Worm (Caenorhabditis elegans) whole organism, late embryonic: ENCODE measurements around the gene ifd-1.

Experiments
- ama-1 ChIP-seq: fragments of 150-350 bp; optimal IDR thresholded peaks from 2 replicates; lab custom pipeline; 2014
- dve-1 ChIP-seq: sonication (generic microtip); optimal IDR thresholded peaks from 2 replicates; lab custom pipeline; 2017; ENCODE audit warnings: antibody characterized with exemption, mild to moderate bottlenecking, missing genetic modification characterization, missing compliant biosample characterization
- hlh-8 ChIP-seq: sonication (generic microtip); optimal IDR thresholded peaks from 2 replicates; lab custom pipeline; 2016; ENCODE audit warnings: missing genotype, missing genetic modification characterization, missing compliant biosample characterization
- nhr-11 ChIP-seq: fragments of 150-350 bp; optimal IDR thresholded peaks from 2 replicates; lab custom pipeline; 2014; ENCODE audit warnings: missing biosample characterization, missing genetic modification characterization
- tbx-7 ChIP-seq: sonication (generic microtip); optimal IDR thresholded peaks from 2 replicates; lab custom pipeline; 2016; ENCODE audit warnings: missing genotype, missing genetic modification characterization, missing compliant biosample characterization

DNA sequence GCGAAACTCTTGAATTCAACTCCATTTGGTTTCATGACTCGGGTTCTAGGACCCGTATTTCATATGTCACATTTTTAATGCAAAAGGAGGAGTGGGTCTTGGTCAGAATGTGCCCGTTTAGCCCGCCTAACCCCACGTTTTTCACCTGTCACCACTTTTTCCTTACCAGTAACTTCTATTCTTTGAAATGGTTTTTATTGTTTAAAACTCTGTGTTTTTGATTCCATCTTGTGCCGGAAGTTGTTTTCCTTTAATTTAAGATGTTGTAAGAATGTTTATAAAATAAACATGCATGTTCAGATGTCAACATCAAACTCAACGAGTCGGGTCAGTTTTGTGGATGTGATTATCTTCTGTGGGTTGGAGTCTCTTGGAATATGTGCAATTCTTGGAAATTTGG lies 45.7 kb downstream of the ifd-1 start, which contains the start of gene ZK721.4:
- TF ChIP-seq hlh-8 = no peak
- no peak for TF ChIP-seq ama-1 (lab: Kevin White, UChicago)
- TF ChIP-seq nhr-11 (tag; lab: Kevin White, UChicago) = no peak
- no peak for TF ChIP-seq tbx-7 (tag; lab: Kevin White, UChicago)
- no peak for TF ChIP-seq dve-1 (tag; lab: Kevin White, UChicago)
